Fruit fly (Drosophila melanogaster): Measurements from ENCODE around the gene InR.

DNA sequence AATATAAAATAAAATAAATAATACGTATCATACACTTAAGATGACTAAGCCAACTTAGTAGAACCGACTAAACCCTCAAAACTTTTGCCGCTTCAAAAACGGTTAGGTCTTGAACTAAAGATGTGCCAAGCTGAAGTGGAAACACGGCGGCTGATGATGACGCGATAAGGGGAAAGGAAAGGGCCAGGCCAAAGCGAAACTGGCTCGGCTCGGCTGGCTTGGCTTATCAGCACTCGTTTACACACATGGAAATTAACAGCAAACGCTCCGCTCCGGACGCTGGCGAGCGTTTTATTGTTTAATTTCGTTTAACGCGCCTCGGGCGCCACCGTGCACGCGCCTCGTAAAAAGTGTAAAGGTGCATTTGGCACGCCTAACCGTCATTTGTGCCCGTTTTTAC is 36.5 kb downstream of the InR start:
- TF ChIP-seq EcR (GFP tag; optimal IDR thresholded peaks at IDR 0.05) (no peak), CG8301 (tag; optimal IDR thresholded peaks at IDR 0.05) (no peak), CG4496 (GFP tag; IDR thresholded peaks at IDR 0.05) (no peak), Pif1B (GFP tag; optimal IDR thresholded peaks at IDR 0.05) (no peak), Ets98B (GFP tag; IDR thresholded peaks at IDR 0.05) (no peak), CG9948 (tag; optimal IDR thresholded peaks at IDR 0.05) (no peak), CG8159 (tag; optimal IDR thresholded peaks at IDR 0.05) (no peak), CG14655 (GFP tag; optimal IDR thresholded peaks at IDR 0.05) (no peak), CG13204 (GFP tag; optimal IDR thresholded peaks at IDR 0.05) (no peak)

Measured in whole organism, pupa.